Fruit fly (Drosophila melanogaster) whole organism, prepupa: Measurements from ENCODE around the gene Schip1.

ENCODE experiments used
- CG10631 ChIP-seq: fragments of 200-800 bp; sonication (Bioruptor generic); optimal IDR thresholded peaks from 2 replicates; lab custom pipeline; 2016; ENCODE audit warnings: missing biosample characterization, missing genetic modification characterization
- CG10669 ChIP-seq: fragments of 200-800 bp; sonication (Bioruptor generic); optimal IDR thresholded peaks from 3 replicates; lab custom pipeline; 2018; ENCODE audit warnings: missing biosample characterization, mild to moderate bottlenecking, missing genetic modification characterization, moderate library complexity
- CG11902 ChIP-seq: fragments of 200-800 bp; sonication (Bioruptor generic); optimal IDR thresholded peaks from 3 replicates; lab custom pipeline; 2016; ENCODE audit warnings: missing biosample characterization, missing genetic modification characterization
- CG15336 ChIP-seq: fragments of 200-800 bp; sonication (Bioruptor generic); IDR thresholded peaks from 2 replicates; pipeline ENCODE4 v1.3.6; 2022; ENCODE audit warnings: missing biosample characterization, missing genetic modification characterization
- CG3032 ChIP-seq: fragments of 200-800 bp; optimal IDR thresholded peaks from 2 replicates; lab custom pipeline; 2019; ENCODE audit warnings: missing biosample characterization, mild to moderate bottlenecking, missing genetic modification characterization, moderate library complexity
- CG31627 ChIP-seq: fragments of 200-800 bp; sonication (Bioruptor generic); optimal IDR thresholded peaks from 3 replicates; lab custom pipeline; 2016; ENCODE audit warnings: missing biosample characterization, missing genetic modification characterization
- CG3919 ChIP-seq: fragments of 200-800 bp; sonication (Bioruptor generic); optimal IDR thresholded peaks from 3 replicates; lab custom pipeline; 2016; ENCODE audit warnings: missing biosample characterization, missing genetic modification characterization
- CG4318 ChIP-seq: fragments of 200-800 bp; sonication (Bioruptor generic); optimal IDR thresholded peaks from 3 replicates; lab custom pipeline; 2017; ENCODE audit warnings: missing biosample characterization, mild to moderate bottlenecking, missing genetic modification characterization
- CG6163 ChIP-seq: fragments of 200-800 bp; sonication (Bioruptor generic); IDR thresholded peaks from 3 replicates; pipeline ENCODE4 v1.3.6; 2022; ENCODE audit warnings: missing biosample characterization, missing genetic modification characterization
- CG6276 ChIP-seq: fragments of 200-800 bp; sonication (Bioruptor generic); optimal IDR thresholded peaks from 2 replicates; lab custom pipeline; 2017; ENCODE audit warnings: missing biosample characterization, mild to moderate bottlenecking, missing genetic modification characterization
- CG6792 ChIP-seq: fragments of 200-800 bp; sonication (Bioruptor generic); optimal IDR thresholded peaks from 3 replicates; lab custom pipeline; 2016; ENCODE audit warnings: missing biosample characterization, missing genetic modification characterization
- CG7368 ChIP-seq: fragments of 200-800 bp; sonication (Bioruptor generic); optimal IDR thresholded peaks from 3 replicates; lab custom pipeline; 2016; ENCODE audit warnings: missing biosample characterization, missing genetic modification characterization
- CG8119 ChIP-seq: fragments of 200-800 bp; sonication (Bioruptor generic); IDR thresholded peaks from 3 replicates; pipeline ENCODE4 v1.3.6; 2022; ENCODE audit warnings: missing biosample characterization, missing genetic modification characterization
- CG8319 ChIP-seq: fragments of 200-800 bp; sonication (Bioruptor generic); optimal IDR thresholded peaks from 3 replicates; lab custom pipeline; 2016; ENCODE audit warnings: missing biosample characterization, missing genetic modification characterization
- CG8632 ChIP-seq: fragments of 200-800 bp; sonication (Bioruptor generic); optimal IDR thresholded peaks from 3 replicates; lab custom pipeline; 2016; ENCODE audit warnings: missing biosample characterization, missing genetic modification characterization
- CG9139 ChIP-seq: fragments of 200-800 bp; sonication (Bioruptor generic); optimal IDR thresholded peaks from 3 replicates; lab custom pipeline; 2017; ENCODE audit warnings: missing biosample characterization, mild to moderate bottlenecking, missing genetic modification characterization
- Eip75B ChIP-seq: fragments of 200-800 bp; sonication (Bioruptor generic); optimal IDR thresholded peaks from 3 replicates; lab custom pipeline; 2016; ENCODE audit warnings: missing biosample characterization, missing genetic modification characterization
- Eip78C ChIP-seq: fragments of 200-800 bp; sonication (Bioruptor generic); peaks from one replicate; lab custom pipeline; 2016; ENCODE audit warnings: missing biosample characterization, missing genetic modification characterization
- Eip93F ChIP-seq: fragments of 200-800 bp; sonication (Bioruptor generic); optimal IDR thresholded peaks from 2 replicates; lab custom pipeline; 2016; ENCODE audit warnings: missing biosample characterization, mild to moderate bottlenecking, missing genetic modification characterization
- Ets21C ChIP-seq: fragments of 200-800 bp; sonication (Bioruptor generic); optimal IDR thresholded peaks from 3 replicates; lab custom pipeline; 2016; ENCODE audit warnings: missing biosample characterization, missing genetic modification characterization
- Ets96B ChIP-seq: fragments of 200-800 bp; optimal IDR thresholded peaks from 2 replicates; lab custom pipeline; 2019; ENCODE audit warnings: missing biosample characterization, mild to moderate bottlenecking, missing genetic modification characterization, moderate library complexity
- Hr38 ChIP-seq: sonication (Bioruptor generic); optimal IDR thresholded peaks from 2 replicates; lab custom pipeline; 2016; ENCODE audit warnings: missing biosample characterization, missing genetic modification characterization
- Hr39 ChIP-seq: fragments of 200-800 bp; sonication (Bioruptor generic); optimal IDR thresholded peaks from 2 replicates; lab custom pipeline; 2016; ENCODE audit warnings: missing biosample characterization, missing genetic modification characterization
- Hr4 ChIP-seq: fragments of 200-800 bp; sonication (Bioruptor generic); optimal IDR thresholded peaks from 3 replicates; lab custom pipeline; 2016; ENCODE audit warnings: missing biosample characterization, missing genetic modification characterization
- Lpt ChIP-seq: fragments of 200-800 bp; sonication (Bioruptor generic); optimal IDR thresholded peaks from 3 replicates; lab custom pipeline; 2016; ENCODE audit warnings: missing biosample characterization, missing genetic modification characterization
- OdsH ChIP-seq: fragments of 200-800 bp; sonication (Bioruptor generic); optimal IDR thresholded peaks from 3 replicates; lab custom pipeline; 2016; ENCODE audit warnings: missing biosample characterization, missing genetic modification characterization
- Smox ChIP-seq: fragments of 200-800 bp; sonication (Bioruptor generic); optimal IDR thresholded peaks from 3 replicates; lab custom pipeline; 2016; ENCODE audit warnings: missing biosample characterization, missing genetic modification characterization
- Sox14 ChIP-seq: fragments of 200-800 bp; sonication (Bioruptor generic); optimal IDR thresholded peaks from 3 replicates; lab custom pipeline; 2016; ENCODE audit warnings: missing biosample characterization, missing genetic modification characterization
- Sox15 ChIP-seq: fragments of 200-800 bp; sonication (Bioruptor generic); optimal IDR thresholded peaks from 3 replicates; lab custom pipeline; 2016; ENCODE audit warnings: missing biosample characterization, missing genetic modification characterization
- dac ChIP-seq: fragments of 200-800 bp; sonication (Bioruptor generic); optimal IDR thresholded peaks from 2 replicates; lab custom pipeline; 2017; ENCODE audit warnings: missing biosample characterization, mild to moderate bottlenecking, missing genetic modification characterization
- eg ChIP-seq: fragments of 200-800 bp; sonication (Bioruptor generic); IDR thresholded peaks from 3 replicates; pipeline ENCODE4 v1.3.6; 2022; ENCODE audit warnings: missing biosample characterization, missing genetic modification characterization
- esn ChIP-seq: fragments of 200-800 bp; sonication (Bioruptor generic); optimal IDR thresholded peaks from 2 replicates; lab custom pipeline; 2016; ENCODE audit warnings: missing biosample characterization, mild to moderate bottlenecking, missing genetic modification characterization, moderate library complexity
- fd59A ChIP-seq: fragments of 200-800 bp; sonication (Bioruptor generic); optimal IDR thresholded peaks from 2 replicates; lab custom pipeline; 2017; ENCODE audit warnings: missing biosample characterization, mild to moderate bottlenecking, missing genetic modification characterization, missing genetic modification reagents
- fd85E ChIP-seq: fragments of 200-800 bp; sonication (Bioruptor generic); optimal IDR thresholded peaks from 3 replicates; lab custom pipeline; 2016; ENCODE audit warnings: missing biosample characterization, missing genetic modification characterization
- fkh ChIP-seq: fragments of 200-800 bp; sonication (Bioruptor generic); optimal IDR thresholded peaks from 3 replicates; lab custom pipeline; 2017; ENCODE audit warnings: missing biosample characterization, mild to moderate bottlenecking, missing genetic modification characterization, moderate library complexity
- lz ChIP-seq: fragments of 200-800 bp; sonication (Bioruptor generic); optimal IDR thresholded peaks from 3 replicates; lab custom pipeline; 2016; ENCODE audit warnings: missing biosample characterization, missing genetic modification characterization
- pdm3 ChIP-seq: fragments of 200-800 bp; sonication (Bioruptor generic); optimal IDR thresholded peaks from 3 replicates; lab custom pipeline; 2016; ENCODE audit warnings: missing biosample characterization, missing genetic modification characterization
- spab ChIP-seq: fragments of 200-800 bp; sonication (Bioruptor generic); optimal IDR thresholded peaks from 2 replicates; lab custom pipeline; 2017; ENCODE audit warnings: missing biosample characterization, mild to moderate bottlenecking, missing genetic modification characterization, missing genetic modification reagents
- svp ChIP-seq: fragments of 200-800 bp; sonication (Bioruptor generic); peaks from one replicate; lab custom pipeline; 2016; ENCODE audit warnings: missing biosample characterization, missing genetic modification characterization
- topi ChIP-seq: fragments of 200-800 bp; sonication (Bioruptor generic); optimal IDR thresholded peaks from 3 replicates; lab custom pipeline; 2016; ENCODE audit warnings: missing biosample characterization, missing genetic modification characterization
- vri ChIP-seq: fragments of 200-800 bp; sonication (Bioruptor generic); optimal IDR thresholded peaks from 3 replicates; lab custom pipeline; 2016; ENCODE audit warnings: missing biosample characterization, mild to moderate bottlenecking, missing genetic modification characterization

Schip1 gene

dm6 chr2L:10298306-10298705, 32.6 kb downstream of the Schip1 start:
- TF ChIP-seq fkh = peak; percentile 91
- TF ChIP-seq pdm3 (GFP tag; lab: Kevin White, UChicago) = no peak
- TF ChIP-seq topi = no peak
- TF ChIP-seq CG9139 = no peak
- TF ChIP-seq, all 60 proteins: peak for 1

- TF ChIP-seq svp (GFP tag; lab: Kevin White, UChicago) (no peak), Sox15 (GFP tag; lab: Kevin White, UChicago) (no peak), Eip78C (GFP tag; lab: Kevin White, UChicago) (peak; percentile 26)
Measured at dm6 chr2L:10294798-10295669, 35.9 kb downstream of the Schip1 start, which contains the start of gene Hand. Gene Hand, minus strand, starts transcription at chr2L:10295385.

dm6 chr2L:10292066-10292560, 38.8 kb downstream of the Schip1 start, which contains the start of gene Ufd4:
Gene Ufd4, minus strand, starts transcription at chr2L:10292365.
- no peak for TF ChIP-seq CG10669
- TF ChIP-seq CG31627 (GFP tag; lab: Kevin White, UChicago) = peak; percentile 63
- no peak for TF ChIP-seq spab (GFP tag; lab: Kevin White, UChicago)
- TF ChIP-seq CG3032 = peak; percentile 67
- TF ChIP-seq Smox (GFP tag; lab: Kevin White, UChicago) = no peak
- TF ChIP-seq CG6276 (GFP tag; lab: Kevin White, UChicago) = no peak
- no peak for TF ChIP-seq CG7368 (GFP tag; lab: Kevin White, UChicago)
- no peak for TF ChIP-seq Ets21C (GFP tag; lab: Kevin White, UChicago)
- no peak for TF ChIP-seq dac (GFP tag; lab: Kevin White, UChicago)
- peak; percentile 68; the same call in 1 of the 2 replicates for TF ChIP-seq CG15336 (GFP tag; lab: Robert Waterston, UW)
- no peak for TF ChIP-seq vri (GFP tag; lab: Kevin White, UChicago)
- TF ChIP-seq Eip93F (GFP tag; lab: Kevin White, UChicago) = no peak
- peak; percentile 7 for TF ChIP-seq fd85E
- TF ChIP-seq Eip78C (GFP tag; lab: Kevin White, UChicago) = no peak
- no peak for TF ChIP-seq lz
- TF ChIP-seq CG8319 (GFP tag; lab: Kevin White, UChicago) = no peak
- TF ChIP-seq pdm3 (GFP tag; lab: Kevin White, UChicago) = no peak
- TF ChIP-seq Sox14 (GFP tag; lab: Kevin White, UChicago) = no peak
- TF ChIP-seq CG10631 = no peak
- no peak for TF ChIP-seq Hr4
- TF ChIP-seq CG6163 (GFP tag; lab: Robert Waterston, UW) = no peak
- no peak for TF ChIP-seq Sox15 (GFP tag; lab: Kevin White, UChicago)
- no peak for TF ChIP-seq Lpt (GFP tag; lab: Kevin White, UChicago)
- peak; percentile 29 for TF ChIP-seq CG6792 (GFP tag; lab: Kevin White, UChicago)
- TF ChIP-seq Hr38 (GFP tag; lab: Kevin White, UChicago) = no peak
- TF ChIP-seq fd59A (GFP tag; lab: Kevin White, UChicago) = no peak
- TF ChIP-seq topi = no peak
- TF ChIP-seq CG11902 (GFP tag; lab: Kevin White, UChicago) = peak; percentile 11
- no peak for TF ChIP-seq eg (GFP tag; lab: Robert Waterston, UW)
- TF ChIP-seq Ets96B (tag; lab: Kevin White, UChicago) = no peak
- TF ChIP-seq Hr39 = no peak
- no peak for TF ChIP-seq CG8632 (GFP tag; lab: Kevin White, UChicago)
- TF ChIP-seq CG3919 (GFP tag; lab: Kevin White, UChicago) = no peak
- peak; percentile 70 for TF ChIP-seq esn (GFP tag; lab: Kevin White, UChicago)
- no peak; the same call in 2 of the 3 replicates for TF ChIP-seq CG8119 (GFP tag; lab: Robert Waterston, UW)
- no peak for TF ChIP-seq Eip75B (GFP tag; lab: Kevin White, UChicago)
- TF ChIP-seq CG4318 = no peak
- no peak for TF ChIP-seq OdsH
- TF ChIP-seq, all 60 proteins: peak for 7
